Fruit fly (Drosophila melanogaster): ENCODE results near the gene CG46426.
A peak's percentile ranks its signal among the peaks of the same experiment; 100 is the strongest.

DNA sequence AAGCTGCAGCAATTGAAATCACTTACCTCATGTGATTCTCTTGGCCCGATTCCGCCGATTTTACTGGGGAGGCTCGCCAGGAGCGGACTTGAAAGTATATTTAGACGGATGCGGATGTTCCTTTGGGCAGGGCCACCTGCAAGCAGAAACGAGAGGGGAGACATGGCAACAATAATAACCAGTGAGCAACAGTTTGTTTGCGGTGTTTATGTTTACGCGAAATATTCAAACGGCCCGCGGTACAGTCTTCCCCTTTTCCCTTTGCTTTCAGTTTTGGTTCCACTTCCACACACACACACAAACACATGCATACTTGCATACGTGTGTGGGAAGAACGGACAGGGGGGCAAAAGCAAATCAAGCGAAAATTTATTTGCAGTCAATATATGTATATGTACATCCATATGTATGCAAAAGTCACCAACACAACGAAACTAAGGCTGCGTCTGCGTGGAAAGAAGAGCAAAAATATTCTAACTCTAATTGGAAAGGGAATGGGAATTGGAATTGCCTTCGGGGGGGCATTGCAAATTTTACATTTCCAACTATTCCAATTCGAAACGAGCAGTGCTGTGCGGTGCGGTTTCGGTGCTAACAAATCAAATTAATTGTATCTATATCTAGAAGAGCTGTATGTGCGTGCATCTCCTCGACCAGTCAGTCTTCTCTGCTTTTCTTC, 36.5 kb upstream of the CG46426 start:
- TF ChIP-seq pad (GFP tag; optimal IDR thresholded peaks at IDR 0.05): peak; percentile 81
- TF ChIP-seq CG11617 (GFP tag; optimal IDR thresholded peaks at IDR 0.05): no peak
- peak; percentile 38 for TF ChIP-seq CG5204 (GFP tag; optimal IDR thresholded peaks at IDR 0.05)
- TF ChIP-seq cic (GFP tag; optimal IDR thresholded peaks at IDR 0.05): no peak
- no peak for TF ChIP-seq CG33017 (tag; optimal IDR thresholded peaks at IDR 0.05)
- no peak for TF ChIP-seq CG12768 (GFP tag; optimal IDR thresholded peaks at IDR 0.05)
- TF ChIP-seq Mnt (GFP tag; optimal IDR thresholded peaks at IDR 0.05): no peak
- TF ChIP-seq toe (GFP tag; optimal IDR thresholded peaks at IDR 0.05): no peak
- TF ChIP-seq cnc (optimal IDR thresholded peaks at IDR 0.05): no peak
- TF ChIP-seq Clk (GFP tag; optimal IDR thresholded peaks at IDR 0.05): peak; percentile 14
- no peak for TF ChIP-seq CG7101 (tag; optimal IDR thresholded peaks at IDR 0.05)
- no peak for TF ChIP-seq bab1 (GFP tag; optimal IDR thresholded peaks at IDR 0.05)
- TF ChIP-seq Crg-1 (GFP tag; optimal IDR thresholded peaks at IDR 0.05): no peak
- no peak for TF ChIP-seq kay (GFP tag; ENCODE audit: borderline replicate concordance)
